Fruit fly (Drosophila melanogaster) whole organism, embryonic: Measurements from ENCODE around the gene dikar.

Source experiments
- Aef1 ChIP-seq: fragments of 200-800 bp; sonication (Bioruptor generic); IDR thresholded peaks from 3 replicates; pipeline ENCODE4 v1.3.6; 2022; ENCODE audit warnings: missing biosample characterization, missing genetic modification characterization
- Atf-2 ChIP-seq: fragments of 200-800 bp; sonication (Bioruptor generic); optimal IDR thresholded peaks from 2 replicates; lab custom pipeline; 2016; ENCODE audit warnings: missing biosample characterization, missing genetic modification characterization
- Bdp1 ChIP-seq: fragments of 200-800 bp; sonication (Bioruptor generic); optimal IDR thresholded peaks from 3 replicates; lab custom pipeline; 2016; ENCODE audit warnings: missing biosample characterization, missing genetic modification characterization
- C15 ChIP-seq: fragments of 200-800 bp; sonication (Bioruptor generic); IDR thresholded peaks from 3 replicates; pipeline ENCODE4 v1.3.6; 2022; ENCODE audit warnings: missing biosample characterization, missing genetic modification characterization
- CG10565 ChIP-seq: fragments of 200-800 bp; sonication (Bioruptor generic); optimal IDR thresholded peaks from 3 replicates; lab custom pipeline; 2016; ENCODE audit warnings: missing biosample characterization, mild to moderate bottlenecking, missing genetic modification characterization
- CG11560 ChIP-seq: fragments of 200-800 bp; sonication (Bioruptor generic); IDR thresholded peaks from 3 replicates; pipeline ENCODE4 v1.3.6; 2022; ENCODE audit warnings: missing biosample characterization, missing genetic modification characterization
- CG12155 ChIP-seq: fragments of 200-800 bp; sonication (Bioruptor generic); optimal IDR thresholded peaks from 3 replicates; lab custom pipeline; 2016; ENCODE audit warnings: missing biosample characterization, missing genetic modification characterization
- CG13424 ChIP-seq: fragments of 200-800 bp; sonication (Bioruptor generic); optimal IDR thresholded peaks from 2 replicates; lab custom pipeline; 2019; ENCODE audit warnings: missing biosample characterization, mild to moderate bottlenecking, missing genetic modification characterization, moderate library complexity
- CG15073 ChIP-seq: fragments of 200-800 bp; sonication (Bioruptor generic); optimal IDR thresholded peaks from 2 replicates; lab custom pipeline; 2016; ENCODE audit warnings: missing biosample characterization, missing genetic modification characterization
- CG1603 ChIP-seq: fragments of 200-800 bp; sonication (Bioruptor generic); optimal IDR thresholded peaks from 2 replicates; lab custom pipeline; 2019; ENCODE audit warnings: missing biosample characterization, mild to moderate bottlenecking, missing genetic modification characterization, moderate library complexity
- CG2199 ChIP-seq: fragments of 200-800 bp; sonication (Bioruptor generic); IDR thresholded peaks from 3 replicates; pipeline ENCODE4 v1.3.6; 2022; ENCODE audit warnings: missing biosample characterization, missing genetic modification characterization
- CG31365 ChIP-seq: fragments of 200-800 bp; sonication (Bioruptor generic); optimal IDR thresholded peaks from 2 replicates; lab custom pipeline; 2018; ENCODE audit warnings: missing biosample characterization, mild to moderate bottlenecking, missing genetic modification characterization
- CG32767 ChIP-seq: fragments of 200-800 bp; sonication (Bioruptor generic); IDR thresholded peaks from 2 replicates; pipeline ENCODE4 v1.3.6; 2022; ENCODE audit warnings: missing biosample characterization, missing genetic modification characterization
- CG3407 ChIP-seq: fragments of 200-800 bp; sonication (Bioruptor generic); optimal IDR thresholded peaks from 2 replicates; lab custom pipeline; 2018; ENCODE audit warnings: missing biosample characterization, mild to moderate bottlenecking, missing genetic modification characterization
- CG34224 ChIP-seq: fragments of 200-800 bp; sonication (Bioruptor generic); IDR thresholded peaks from 3 replicates; pipeline ENCODE4 v1.3.6; 2022; ENCODE audit warnings: missing biosample characterization, missing genetic modification characterization; ENCODE audit not compliant: partially characterized antibody
- CG34422 ChIP-seq: fragments of 200-800 bp; sonication (Bioruptor generic); IDR thresholded peaks from 3 replicates; pipeline ENCODE4 v1.3.6; 2022; ENCODE audit warnings: missing biosample characterization, missing genetic modification characterization
- CG4854 ChIP-seq: fragments of 200-800 bp; sonication (Bioruptor generic); optimal IDR thresholded peaks from 2 replicates; lab custom pipeline; 2016; ENCODE audit warnings: missing biosample characterization, missing genetic modification characterization, inconsistent platforms
- CG5245 ChIP-seq: fragments of 200-800 bp; sonication (Bioruptor generic); optimal IDR thresholded peaks from 3 replicates; lab custom pipeline; 2016; ENCODE audit warnings: missing biosample characterization, missing genetic modification characterization
- CG6765 ChIP-seq: fragments of 200-800 bp; sonication (Bioruptor generic); optimal IDR thresholded peaks from 3 replicates; lab custom pipeline; 2017; ENCODE audit warnings: missing biosample characterization, mild to moderate bottlenecking, missing genetic modification characterization
- CG8478 ChIP-seq: fragments of >200 bp; optimal IDR thresholded peaks from 2 replicates; lab custom pipeline; 2018
- CG9727 ChIP-seq: fragments of 200-800 bp; sonication (Bioruptor generic); optimal IDR thresholded peaks from 3 replicates; lab custom pipeline; 2017; ENCODE audit warnings: missing biosample characterization, mild to moderate bottlenecking, missing genetic modification characterization
- Camta ChIP-seq: fragments of 200-800 bp; sonication (Bioruptor generic); optimal IDR thresholded peaks from 2 replicates; lab custom pipeline; 2016; ENCODE audit warnings: missing biosample characterization, missing genetic modification characterization
- Dp ChIP-seq: fragments of 200-800 bp; sonication (Bioruptor generic); optimal IDR thresholded peaks from 2 replicates; lab custom pipeline; 2018; ENCODE audit warnings: missing biosample characterization, mild to moderate bottlenecking, missing genetic modification characterization, moderate library complexity
- Eip74EF ChIP-seq, 2 experiments: fragments of 200-800 bp in 1 of 2; fragments of >200 bp in 1 of 2; sonication (Bioruptor generic) in 1 of 2; optimal IDR thresholded peaks; 2 replicates each; lab custom pipeline; 2017 to 2019; ENCODE audit warnings: missing biosample characterization in 2 of 2, missing genetic modification characterization in 2 of 2, mild to moderate bottlenecking in 1 of 2, moderate library complexity in 1 of 2
- Ets65A ChIP-seq: fragments of 200-800 bp; sonication (Bioruptor generic); peaks from one replicate; lab custom pipeline; 2016; ENCODE audit warnings: missing biosample characterization, missing genetic modification characterization
- Ets97D ChIP-seq: fragments of 200-800 bp; sonication (Bioruptor generic); optimal IDR thresholded peaks from 3 replicates; lab custom pipeline; 2016; ENCODE audit warnings: missing biosample characterization, missing genetic modification characterization
- Fer2 ChIP-seq: fragments of 200-800 bp; sonication (Bioruptor generic); optimal IDR thresholded peaks from 2 replicates; lab custom pipeline; 2018; ENCODE audit warnings: missing biosample characterization, mild to moderate bottlenecking, missing genetic modification characterization, moderate library complexity
- Jarid2 ChIP-seq: fragments of 200-800 bp; sonication (Bioruptor generic); optimal IDR thresholded peaks from 3 replicates; lab custom pipeline; 2017; ENCODE audit warnings: mild to moderate bottlenecking, missing biosample characterization, missing genetic modification reagents, missing genetic modification characterization
- Kr ChIP-seq: fragments of 200-800 bp; sonication (Bioruptor generic); optimal IDR thresholded peaks from 2 replicates; lab custom pipeline; 2017; ENCODE audit warnings: missing biosample characterization, mild to moderate bottlenecking, missing genetic modification characterization
- NC2β ChIP-seq: fragments of 200-800 bp; sonication (Bioruptor generic); optimal IDR thresholded peaks from 2 replicates; lab custom pipeline; 2016; ENCODE audit warnings: missing biosample characterization, missing genetic modification characterization
- Opbp ChIP-seq: fragments of 200-800 bp; sonication (Bioruptor generic); IDR thresholded peaks from 3 replicates; pipeline ENCODE4 v1.3.6; 2022; ENCODE audit warnings: missing biosample characterization, missing genetic modification characterization; ENCODE audit not compliant: partially characterized antibody
- Sry-β ChIP-seq: fragments of 200-800 bp; sonication (Bioruptor generic); optimal IDR thresholded peaks from 2 replicates; lab custom pipeline; 2018; ENCODE audit warnings: missing biosample characterization, mild to moderate bottlenecking, missing genetic modification characterization, moderate library complexity
- amos ChIP-seq: fragments of 200-800 bp; sonication (Bioruptor generic); IDR thresholded peaks from 2 replicates; pipeline ENCODE4 v1.3.6; 2022; ENCODE audit warnings: missing biosample characterization, missing genetic modification characterization; ENCODE audit not compliant: partially characterized antibody
- ara ChIP-seq: fragments of 200-800 bp; sonication (Bioruptor generic); IDR thresholded peaks from 2 replicates; pipeline ENCODE4 v1.3.6; 2022; ENCODE audit warnings: missing biosample characterization, missing genetic modification characterization
- ase ChIP-seq: fragments of 200-800 bp; sonication (Bioruptor generic); IDR thresholded peaks from 3 replicates; pipeline ENCODE4 v1.3.6; 2022; ENCODE audit warnings: missing biosample characterization, missing genetic modification characterization
- cwo ChIP-seq: fragments of 200-800 bp; sonication (Bioruptor generic); optimal IDR thresholded peaks from 3 replicates; lab custom pipeline; 2017; ENCODE audit warnings: missing biosample characterization, missing genetic modification characterization, mild to moderate bottlenecking, moderate library complexity, missing genetic modification reagents
- emc ChIP-seq: fragments of 200-800 bp; sonication (Bioruptor generic); optimal IDR thresholded peaks from 2 replicates; lab custom pipeline; 2016; ENCODE audit warnings: missing biosample characterization, missing genetic modification characterization
- esg ChIP-seq: fragments of 200-800 bp; sonication (Bioruptor generic); conservative IDR thresholded peaks from 2 replicates; pipeline ENCODE4 v1.3.6; 2022; ENCODE audit warnings: missing biosample characterization, missing genetic modification characterization
- klu ChIP-seq: fragments of 200-800 bp; sonication (Bioruptor generic); IDR thresholded peaks from 2 replicates; pipeline ENCODE4 v1.3.6; 2022; ENCODE audit warnings: missing biosample characterization, missing genetic modification characterization
- org-1 ChIP-seq: fragments of 200-800 bp; sonication (Bioruptor generic); optimal IDR thresholded peaks from 2 replicates; lab custom pipeline; 2017; ENCODE audit warnings: missing biosample characterization, missing genetic modification characterization
- repo ChIP-seq: fragments of 200-800 bp; sonication (Bioruptor generic); optimal IDR thresholded peaks from 2 replicates; lab custom pipeline; 2016; ENCODE audit warnings: missing biosample characterization, missing genetic modification characterization
- row ChIP-seq: fragments of 200-800 bp; sonication (Bioruptor generic); IDR thresholded peaks from 3 replicates; pipeline ENCODE4 v1.3.6; 2022; ENCODE audit warnings: missing biosample characterization, missing genetic modification characterization
- sd ChIP-seq: fragments of 200-800 bp; sonication (Bioruptor generic); optimal IDR thresholded peaks from 3 replicates; lab custom pipeline; 2018; ENCODE audit warnings: missing biosample characterization, mild to moderate bottlenecking, missing genetic modification characterization, moderate library complexity
- sens ChIP-seq: fragments of 200-800 bp; sonication (Bioruptor generic); peaks from one replicate; lab custom pipeline; 2016; ENCODE audit warnings: missing biosample characterization, missing genetic modification characterization
- sim ChIP-seq: fragments of 200-800 bp; sonication (Bioruptor generic); IDR thresholded peaks from 2 replicates; pipeline ENCODE4 v1.3.6; 2022; ENCODE audit warnings: missing biosample characterization, missing genetic modification characterization
- tio ChIP-seq: fragments of 200-800 bp; sonication (Bioruptor generic); optimal IDR thresholded peaks from 2 replicates; lab custom pipeline; 2017; ENCODE audit warnings: missing biosample characterization, missing genetic modification characterization, inconsistent platforms
- trem ChIP-seq: fragments of 200-800 bp; optimal IDR thresholded peaks from 3 replicates; lab custom pipeline; 2019; ENCODE audit warnings: missing biosample characterization, mild to moderate bottlenecking, missing genetic modification characterization, moderate library complexity
- tx ChIP-seq: fragments of 200-800 bp; sonication (Bioruptor generic); optimal IDR thresholded peaks from 2 replicates; lab custom pipeline; 2016; ENCODE audit warnings: missing biosample characterization, missing genetic modification characterization
- usp ChIP-seq: fragments of >200 bp; optimal IDR thresholded peaks from 2 replicates; lab custom pipeline; 2017; ENCODE audit warnings: missing biosample characterization, missing genetic modification characterization
- vnd ChIP-seq: fragments of 200-800 bp; sonication (Bioruptor generic); IDR thresholded peaks from 3 replicates; pipeline ENCODE4 v1.3.6; 2022; ENCODE audit warnings: missing biosample characterization, missing genetic modification characterization; ENCODE audit not compliant: partially characterized antibody
- vvl ChIP-seq: fragments of 200-800 bp; sonication (Bioruptor generic); IDR thresholded peaks from 2 replicates; pipeline ENCODE4 v1.3.6; 2022; ENCODE audit warnings: missing biosample characterization, missing genetic modification characterization

Gene dikar

dm6 chr3L:6703368-6703807, 39.6 kb downstream of the dikar start, which contains the start of gene SP1173 (continued):
- TF ChIP-seq Kr (GFP tag; lab: Kevin White, UChicago), result peak; percentile 60
- TF ChIP-seq esg (GFP tag; lab: Robert Waterston, UW), result no peak
- peak; percentile 27; the same call in 1 of the 3 replicates for TF ChIP-seq CG34224 (GFP tag; lab: Robert Waterston, UW)
- TF ChIP-seq CG6765, result peak; percentile 57
- peak; percentile 97 for TF ChIP-seq Jarid2 (GFP tag; lab: Kevin White, UChicago)
- no peak for TF ChIP-seq Fer2 (tag; lab: Kevin White, UChicago)
- peak; percentile 3 for TF ChIP-seq Dp
- peak; percentile 25 for TF ChIP-seq trem
- TF ChIP-seq Sry-β (GFP tag; lab: Kevin White, UChicago), result no peak
- no peak for TF ChIP-seq Aef1
- peak; percentile 13 for TF ChIP-seq org-1
- 0 out of 3 replicates have a peak, but pooled peaks have one; percentile 46 for TF ChIP-seq C15 (GFP tag; lab: Robert Waterston, UW)
- peak in 1 of 2 experiments; percentile 52 for TF ChIP-seq Eip74EF (GFP tag; optimal IDR thresholded peaks at IDR 0.05; lab: Kevin White, UChicago)
- no peak for TF ChIP-seq repo (GFP tag; lab: Kevin White, UChicago)
- TF ChIP-seq sd (tag; lab: Kevin White, UChicago), result peak; percentile 64
- peak; percentile 9 for TF ChIP-seq Camta (GFP tag; lab: Kevin White, UChicago)
- TF ChIP-seq ara (GFP tag; lab: Robert Waterston, UW), result peak; percentile 46; the same call in 1 of the 2 replicates
- TF ChIP-seq CG15073 (GFP tag; lab: Kevin White, UChicago), result peak; percentile 100
- TF ChIP-seq tx (GFP tag; lab: Kevin White, UChicago), result peak; percentile 6
- TF ChIP-seq CG10565 (GFP tag; lab: Kevin White, UChicago), result no peak
- no peak for TF ChIP-seq Ets65A (GFP tag; lab: Kevin White, UChicago)
- peak; percentile 50 for TF ChIP-seq CG1603 (tag; lab: Kevin White, UChicago)
- TF ChIP-seq row (GFP tag; lab: Robert Waterston, UW), result peak; percentile 36; the same call in 2 of the 3 replicates
- no peak for TF ChIP-seq NC2β (GFP tag; lab: Kevin White, UChicago)
- TF ChIP-seq CG3407 (GFP tag; lab: Kevin White, UChicago), result peak; percentile 22
- no peak for TF ChIP-seq CG12155
- peak; percentile 83 for TF ChIP-seq vvl
- TF ChIP-seq Opbp (GFP tag; lab: Robert Waterston, UW), result peak; percentile 65; the same call in 1 of the 3 replicates
- no peak for TF ChIP-seq CG5245
- peak; percentile 48; the same call in 1 of the 3 replicates for TF ChIP-seq vnd (GFP tag; lab: Robert Waterston, UW)
- no peak for TF ChIP-seq tio
- no peak for TF ChIP-seq emc (GFP tag; lab: Kevin White, UChicago)
- TF ChIP-seq Bdp1 (GFP tag; lab: Kevin White, UChicago), result peak; percentile 16
- TF ChIP-seq CG4854, result no peak
- peak; percentile 68 for TF ChIP-seq Ets97D (GFP tag; lab: Kevin White, UChicago)
- TF ChIP-seq sim (GFP tag; lab: Robert Waterston, UW), result no peak
- no peak for TF ChIP-seq CG13424 (tag; lab: Kevin White, UChicago)
- peak; percentile 85; the same call in 1 of the 3 replicates for TF ChIP-seq CG2199
- peak; percentile 43 for TF ChIP-seq CG31365 (tag; lab: Kevin White, UChicago)
- no peak for TF ChIP-seq CG8478
- peak; percentile 76 for TF ChIP-seq sens (GFP tag; lab: Kevin White, UChicago)
- no peak for TF ChIP-seq CG9727 (GFP tag; lab: Kevin White, UChicago)
- no peak for TF ChIP-seq Atf-2 (GFP tag; lab: Kevin White, UChicago)
- peak; percentile 55; the same call in 1 of the 2 replicates for TF ChIP-seq amos (GFP tag; lab: Robert Waterston, UW)
- 0 out of 3 replicates have a peak, but pooled peaks have one; percentile 8 for TF ChIP-seq ase (GFP tag; lab: Robert Waterston, UW)
- no peak for TF ChIP-seq usp (GFP tag; lab: Kevin White, UChicago)
- TF ChIP-seq CG11560, result no peak
- peak; percentile 49; the same call in 1 of the 2 replicates for TF ChIP-seq CG32767 (GFP tag; lab: Robert Waterston, UW)
- TF ChIP-seq CG34422 (GFP tag; lab: Robert Waterston, UW), result peak; percentile 88; the same call in 1 of the 3 replicates
- TF ChIP-seq cwo, result peak; percentile 44
- peak; percentile 72 for TF ChIP-seq klu
